Worm (Caenorhabditis elegans): ENCODE results near the gene T04C12.11.

Gene T04C12.11

ce11 chrV:11075209-11076027 lies 15.3 kb upstream of the T04C12.11 start (continued):
- TF ChIP-seq attf-4 (tag; optimal IDR thresholded peaks at IDR 0.05) (no peak), zfp-2 (tag; optimal IDR thresholded peaks at IDR 0.05) (no peak), dve-1 (tag; optimal IDR thresholded peaks at IDR 0.05; ENCODE audit: insufficient read depth) (peak; percentile 28), pqm-1 (tag; optimal IDR thresholded peaks at IDR 0.05) (no peak), aha-1 (tag) (peak; percentile 80), rbr-2 (tag; optimal IDR thresholded peaks at IDR 0.05) (peak; percentile 72), mep-1 (tag; optimal IDR thresholded peaks at IDR 0.05) (peak; percentile 27), zfp-3 (GFP tag; conservative IDR thresholded peaks at IDR 0.05) (0 out of 2 replicates have a peak, but pooled peaks have one; percentile 41), nhr-42 (GFP tag; IDR thresholded peaks at IDR 0.05) (no peak), ztf-7 (tag; optimal IDR thresholded peaks at IDR 0.05) (no peak), F10B5.3 (tag; optimal IDR thresholded peaks at IDR 0.05) (peak; percentile 52), R02D3.7 (tag; optimal IDR thresholded peaks at IDR 0.05) (no peak), nhr-11 (tag; optimal IDR thresholded peaks at IDR 0.05) (no peak), cey-2 (tag; optimal IDR thresholded peaks at IDR 0.05; ENCODE audit: borderline replicate concordance, insufficient read depth) (no peak), ZK337.2 (GFP tag; IDR thresholded peaks at IDR 0.05) (no peak), madf-5 (GFP tag; IDR thresholded peaks at IDR 0.05) (no peak), unc-130 (GFP tag; optimal IDR thresholded peaks at IDR 0.05) (no peak)

ce11 chrV:11074448-11074847 lies 14.4 kb upstream of the T04C12.11 start, which contains the start of gene act-3:
TSS of gene act-3 (minus strand) at chrV:11074498.
- TF ChIP-seq ctbp-1 (GFP tag; IDR thresholded peaks at IDR 0.05) (0 out of 2 replicates have a peak, but pooled peaks have one; percentile 10), ama-1 (optimal IDR thresholded peaks at IDR 0.05) (no peak), Y105C5A.15 (GFP tag; IDR thresholded peaks at IDR 0.05) (no peak), set-16 (GFP tag; IDR thresholded peaks at IDR 0.05) (peak; percentile 45), hmg-1.1 (GFP tag; IDR thresholded peaks at IDR 0.05) (no peak), nhr-48 (tag; optimal IDR thresholded peaks at IDR 0.05) (no peak), ces-1 (GFP tag; optimal IDR thresholded peaks at IDR 0.05) (no peak), dmd-6 (GFP tag; IDR thresholded peaks at IDR 0.05) (no peak), egl-27 (tag; optimal IDR thresholded peaks at IDR 0.05) (no peak), tag-97 (GFP tag; IDR thresholded peaks at IDR 0.05) (no peak), zip-11 (GFP tag; IDR thresholded peaks at IDR 0.05) (no peak), nhr-237 (tag; optimal IDR thresholded peaks at IDR 0.05) (no peak), zfp-3 (GFP tag; conservative IDR thresholded peaks at IDR 0.05) (no peak), jun-1 (tag; optimal IDR thresholded peaks at IDR 0.05) (no peak), zag-1 (tag; optimal IDR thresholded peaks at IDR 0.05) (no peak), dmd-9 (GFP tag; IDR thresholded peaks at IDR 0.05) (no peak), unc-130 (GFP tag; optimal IDR thresholded peaks at IDR 0.05) (no peak), nhr-11 (tag; optimal IDR thresholded peaks at IDR 0.05) (peak; percentile 46), daf-19 (GFP tag; conservative IDR thresholded peaks at IDR 0.05) (no peak), ceh-28 (tag; optimal IDR thresholded peaks at IDR 0.05) (no peak), duxl-1 (tag; optimal IDR thresholded peaks at IDR 0.05; ENCODE audit: poor library complexity) (no peak), snpc-1.2 (GFP tag; IDR thresholded peaks at IDR 0.05) (peak; percentile 17; the same call in 1 of the 2 replicates), vab-7 (GFP tag; IDR thresholded peaks at IDR 0.05) (no peak), T20F7.1 (GFP tag; optimal IDR thresholded peaks at IDR 0.05) (no peak), pqm-1 (tag; optimal IDR thresholded peaks at IDR 0.05) (no peak), mxl-2 (GFP tag; conservative IDR thresholded peaks at IDR 0.05) (no peak), mxl-3 (GFP tag; optimal IDR thresholded peaks at IDR 0.05) (peak; percentile 9), hlh-11 (tag; optimal IDR thresholded peaks at IDR 0.05) (peak; percentile 40), Y75B8A.6 (GFP tag; IDR thresholded peaks at IDR 0.05) (no peak), fos-1 (tag; optimal IDR thresholded peaks at IDR 0.05) (no peak), ZK546.5 (tag; optimal IDR thresholded peaks at IDR 0.05) (no peak), pha-4 (GFP tag; IDR thresholded peaks at IDR 0.05) (peak; percentile 47; the same call in 1 of the 2 replicates), pha-4 (tag; optimal IDR thresholded peaks at IDR 0.05) (no peak), F49E8.2 (tag; optimal IDR thresholded peaks at IDR 0.05; ENCODE audit: borderline replicate concordance) (no peak), lin-38 (GFP tag; IDR thresholded peaks at IDR 0.05) (no peak), skn-1 (tag; optimal IDR thresholded peaks at IDR 0.05) (no peak), madf-5 (GFP tag; IDR thresholded peaks at IDR 0.05) (no peak)

All from whole organism, L4 larva.